Worm (Caenorhabditis elegans) whole organism, mixed stage, embryonic: ENCODE data around the gene ark-1.

Experiments
- ceh-83 ChIP-seq: fragments of 200-800 bp; sonication (Bioruptor generic); optimal IDR thresholded peaks from 2 replicates; lab custom pipeline; 2018; ENCODE audit warnings: mild to moderate bottlenecking, missing genetic modification characterization, missing compliant biosample characterization
- ces-1 ChIP-seq: fragments of 150-350 bp; optimal IDR thresholded peaks from 2 replicates; lab custom pipeline; 2014; ENCODE audit warnings: missing biosample characterization, missing genetic modification reagents, missing genetic modification characterization
- elt-3 ChIP-seq: fragments of 150-350 bp; optimal IDR thresholded peaks from 2 replicates; lab custom pipeline; 2014; ENCODE audit warnings: missing biosample characterization, missing genetic modification characterization
- mab-5 ChIP-seq: fragments of 150-350 bp; optimal IDR thresholded peaks from 2 replicates; lab custom pipeline; 2014; ENCODE audit warnings: missing biosample characterization, missing genetic modification characterization
- mep-1 ChIP-seq: fragments of 150-350 bp; optimal IDR thresholded peaks from 2 replicates; lab custom pipeline; 2017; ENCODE audit warnings: missing biosample characterization, missing genetic modification reagents, missing genetic modification characterization, inconsistent platforms
- nhr-12 ChIP-seq: fragments of 150-350 bp; optimal IDR thresholded peaks from 2 replicates; lab custom pipeline; 2014; ENCODE audit warnings: missing biosample characterization, missing genetic modification characterization
- nhr-2 ChIP-seq: fragments of 150-350 bp; optimal IDR thresholded peaks from 2 replicates; lab custom pipeline; 2014; ENCODE audit warnings: missing biosample characterization, missing genetic modification characterization
- nhr-237 ChIP-seq: fragments of 150-350 bp; optimal IDR thresholded peaks from 2 replicates; lab custom pipeline; 2014; ENCODE audit warnings: missing biosample characterization, missing genetic modification characterization
- nhr-28 ChIP-seq: fragments of 150-350 bp; optimal IDR thresholded peaks from 2 replicates; lab custom pipeline; 2014; ENCODE audit warnings: missing biosample characterization, missing genetic modification characterization
- nhr-76 ChIP-seq: sonication (generic microtip); optimal IDR thresholded peaks from 2 replicates; lab custom pipeline; 2017; ENCODE audit warnings: missing biosample characterization, missing genetic modification characterization
- unc-39 ChIP-seq: fragments of 150-350 bp; optimal IDR thresholded peaks from 2 replicates; lab custom pipeline; 2014; ENCODE audit warnings: missing biosample characterization, missing genetic modification characterization

- TF ChIP-seq nhr-76: no peak
- no peak for TF ChIP-seq mep-1 (tag; lab: Kevin White, UChicago)
- no peak for TF ChIP-seq nhr-2
- no peak for TF ChIP-seq nhr-237
- no peak for TF ChIP-seq ces-1 (GFP tag; lab: Kevin White, UChicago)
- no peak for TF ChIP-seq ceh-83 (GFP tag; lab: Kevin White, UChicago)
- no peak for TF ChIP-seq nhr-12
- TF ChIP-seq unc-39 (tag; lab: Kevin White, UChicago): no peak
- no peak for TF ChIP-seq elt-3 (tag; lab: Kevin White, UChicago)
- no peak for TF ChIP-seq mab-5
- TF ChIP-seq nhr-28: no peak
Measured at ce11 chrIV:12590373-12590772, 40.4 kb downstream of the ark-1 start, which contains the start of gene cul-6.
